Worm (Caenorhabditis elegans) whole organism, late embryonic: ENCODE data around the gene dagl-2.

ENCODE experiments used
- C08G9.2 ChIP-seq: sonication (generic microtip); optimal IDR thresholded peaks from 2 replicates; lab custom pipeline; 2016; ENCODE audit warnings: mild to moderate bottlenecking, missing genetic modification characterization, moderate library complexity, missing compliant biosample characterization
- K09A11.1 ChIP-seq: sonication (generic microtip); optimal IDR thresholded peaks from 2 replicates; lab custom pipeline; 2017; ENCODE audit warnings: antibody characterized with exemption, mild to moderate bottlenecking, missing genetic modification characterization, missing compliant biosample characterization; ENCODE audit not compliant: insufficient read depth
- T23F11.4 ChIP-seq: fragments of 200-800 bp; sonication (Bioruptor generic); optimal IDR thresholded peaks from 2 replicates; lab custom pipeline; 2018; ENCODE audit warnings: mild to moderate bottlenecking, missing genetic modification characterization, missing compliant biosample characterization
- Y22D7AL.16 ChIP-seq: sonication (generic microtip); optimal IDR thresholded peaks from 2 replicates; lab custom pipeline; 2016; ENCODE audit warnings: missing genetic modification characterization, missing compliant biosample characterization
- ama-1 ChIP-seq: fragments of 150-350 bp; optimal IDR thresholded peaks from 2 replicates; lab custom pipeline; 2014
- ceh-14 ChIP-seq: sonication (generic microtip); optimal IDR thresholded peaks from 2 replicates; lab custom pipeline; 2016; ENCODE audit warnings: missing genotype, missing genetic modification characterization, missing compliant biosample characterization
- ceh-18 ChIP-seq: sonication (generic microtip); optimal IDR thresholded peaks from 2 replicates; lab custom pipeline; 2016; ENCODE audit warnings: missing genetic modification characterization, missing compliant biosample characterization
- ceh-2 ChIP-seq: sonication (generic microtip); optimal IDR thresholded peaks from 2 replicates; lab custom pipeline; 2016; ENCODE audit warnings: missing genotype, missing genetic modification characterization, missing compliant biosample characterization
- ceh-22 ChIP-seq: sonication (generic microtip); optimal IDR thresholded peaks from 2 replicates; lab custom pipeline; 2017; ENCODE audit warnings: missing biosample characterization, missing genetic modification characterization
- ceh-24 ChIP-seq: sonication (generic microtip); optimal IDR thresholded peaks from 2 replicates; lab custom pipeline; 2016; ENCODE audit warnings: mild to moderate bottlenecking, missing genetic modification characterization, missing compliant biosample characterization
- ceh-30 ChIP-seq: fragments of 150-350 bp; optimal IDR thresholded peaks from 2 replicates; lab custom pipeline; 2014; ENCODE audit warnings: missing biosample characterization, missing genetic modification characterization
- ceh-34 ChIP-seq: sonication (generic microtip); optimal IDR thresholded peaks from 2 replicates; lab custom pipeline; 2016; ENCODE audit warnings: mild to moderate bottlenecking, missing genetic modification characterization, missing compliant biosample characterization
- ceh-45 ChIP-seq: fragments of 200-800 bp; sonication (Bioruptor generic); IDR thresholded peaks from 2 replicates; pipeline ENCODE4 v1.3.6; 2022; ENCODE audit warnings: missing genetic modification reagents, missing genetic modification characterization, missing compliant biosample characterization
- ceh-48 ChIP-seq: sonication (generic microtip); optimal IDR thresholded peaks from 2 replicates; lab custom pipeline; 2016; ENCODE audit warnings: missing genetic modification characterization, inconsistent platforms, missing compliant biosample characterization
- ceh-6 ChIP-seq: fragments of 200-800 bp; sonication (Bioruptor generic); optimal IDR thresholded peaks from 2 replicates; lab custom pipeline; 2018; ENCODE audit warnings: mild to moderate bottlenecking, missing genetic modification characterization, missing compliant biosample characterization
- ceh-9 ChIP-seq: sonication (generic microtip); optimal IDR thresholded peaks from 2 replicates; lab custom pipeline; 2016; ENCODE audit warnings: mild to moderate bottlenecking, missing genetic modification characterization, inconsistent platforms, missing compliant biosample characterization
- che-1 ChIP-seq: sonication (generic microtip); optimal IDR thresholded peaks from 2 replicates; lab custom pipeline; 2016; ENCODE audit warnings: mild to moderate bottlenecking, missing genetic modification characterization, missing compliant biosample characterization
- elt-2 ChIP-seq: sonication (generic microtip); optimal IDR thresholded peaks from 2 replicates; lab custom pipeline; 2016; ENCODE audit warnings: missing genetic modification reagents, missing genetic modification characterization, missing compliant biosample characterization
- elt-4 ChIP-seq: sonication (generic microtip); optimal IDR thresholded peaks from 2 replicates; lab custom pipeline; 2016; ENCODE audit warnings: missing genetic modification characterization, missing compliant biosample characterization
- ets-4 ChIP-seq: sonication (generic microtip); optimal IDR thresholded peaks from 2 replicates; lab custom pipeline; 2016; ENCODE audit warnings: missing genetic modification characterization, missing compliant biosample characterization
- eyg-1 ChIP-seq: sonication (generic microtip); optimal IDR thresholded peaks from 2 replicates; lab custom pipeline; 2016; ENCODE audit warnings: missing genotype, missing genetic modification characterization, missing compliant biosample characterization
- fax-1 ChIP-seq: sonication (generic microtip); optimal IDR thresholded peaks from 2 replicates; lab custom pipeline; 2016; ENCODE audit warnings: missing genotype, missing genetic modification characterization, missing compliant biosample characterization
- fkh-6 ChIP-seq: sonication (generic microtip); optimal IDR thresholded peaks from 2 replicates; lab custom pipeline; 2016; ENCODE audit warnings: missing genetic modification characterization, missing compliant biosample characterization
- gmeb-2 ChIP-seq: sonication (generic microtip); optimal IDR thresholded peaks from 2 replicates; lab custom pipeline; 2016; ENCODE audit warnings: missing genetic modification characterization, inconsistent platforms, missing compliant biosample characterization
- hlh-30 ChIP-seq: sonication (generic microtip); optimal IDR thresholded peaks from 2 replicates; lab custom pipeline; 2017; ENCODE audit warnings: antibody characterized with exemption, missing genetic modification characterization, missing compliant biosample characterization; ENCODE audit not compliant: insufficient read depth
- madf-2 ChIP-seq: sonication (generic microtip); optimal IDR thresholded peaks from 2 replicates; lab custom pipeline; 2017; ENCODE audit warnings: missing genetic modification characterization, missing compliant biosample characterization
- mec-3 ChIP-seq: sonication (generic microtip); optimal IDR thresholded peaks from 2 replicates; lab custom pipeline; 2016; ENCODE audit warnings: borderline replicate concordance, missing genetic modification characterization, missing compliant biosample characterization
- nfya-1 ChIP-seq: sonication (generic microtip); optimal IDR thresholded peaks from 2 replicates; lab custom pipeline; 2017; ENCODE audit warnings: missing genetic modification characterization, mild to moderate bottlenecking, missing compliant biosample characterization, antibody characterized with exemption, moderate library complexity
- nhr-11 ChIP-seq: fragments of 150-350 bp; optimal IDR thresholded peaks from 2 replicates; lab custom pipeline; 2014; ENCODE audit warnings: missing biosample characterization, missing genetic modification characterization
- npax-4 ChIP-seq: sonication (generic microtip); optimal IDR thresholded peaks from 2 replicates; lab custom pipeline; 2016; ENCODE audit warnings: missing genetic modification characterization, missing compliant biosample characterization
- odd-2 ChIP-seq: sonication (generic microtip); optimal IDR thresholded peaks from 2 replicates; lab custom pipeline; 2017; ENCODE audit warnings: antibody characterized with exemption, mild to moderate bottlenecking, missing genetic modification characterization, missing compliant biosample characterization
- pag-3 ChIP-seq: sonication (generic microtip); optimal IDR thresholded peaks from 2 replicates; lab custom pipeline; 2016; ENCODE audit warnings: missing compliant biosample characterization, missing genetic modification characterization, borderline replicate concordance
- pax-1 ChIP-seq: fragments of 150-350 bp; optimal IDR thresholded peaks from 2 replicates; lab custom pipeline; 2014; ENCODE audit warnings: missing biosample characterization, missing genetic modification characterization
- pha-2 ChIP-seq: sonication (generic microtip); optimal IDR thresholded peaks from 2 replicates; lab custom pipeline; 2017; ENCODE audit warnings: mild to moderate bottlenecking, missing genetic modification characterization, missing compliant biosample characterization
- pqm-1 ChIP-seq: sonication (generic microtip); optimal IDR thresholded peaks from 2 replicates; lab custom pipeline; 2016; ENCODE audit warnings: missing genetic modification characterization, missing compliant biosample characterization
- pros-1 ChIP-seq: fragments of 150-350 bp; optimal IDR thresholded peaks from 2 replicates; lab custom pipeline; 2014; ENCODE audit warnings: missing biosample characterization, missing genetic modification reagents, missing genetic modification characterization
- sdc-2 ChIP-seq: sonication (generic microtip); optimal IDR thresholded peaks from 2 replicates; lab custom pipeline; 2016; ENCODE audit warnings: missing genotype, missing genetic modification characterization, missing compliant biosample characterization
- syd-9 ChIP-seq: sonication (generic microtip); optimal IDR thresholded peaks from 2 replicates; lab custom pipeline; 2016; ENCODE audit warnings: mild to moderate bottlenecking, missing genetic modification characterization, moderate library complexity, missing compliant biosample characterization
- tbx-2 ChIP-seq: sonication (generic microtip); optimal IDR thresholded peaks from 2 replicates; lab custom pipeline; 2016; ENCODE audit warnings: missing genetic modification characterization, missing compliant biosample characterization
- tbx-7 ChIP-seq: sonication (generic microtip); optimal IDR thresholded peaks from 2 replicates; lab custom pipeline; 2016; ENCODE audit warnings: missing genotype, missing genetic modification characterization, missing compliant biosample characterization
- ttx-3 ChIP-seq: sonication (generic microtip); optimal IDR thresholded peaks from 2 replicates; lab custom pipeline; 2016; ENCODE audit warnings: missing genetic modification reagents, missing genetic modification characterization, missing compliant biosample characterization
- unc-3 ChIP-seq, 2 experiments: fragments of 200-800 bp in 1 of 2; sonication (Bioruptor generic) in 1 of 2; sonication (generic microtip) in 1 of 2; conservative IDR thresholded peaks in 1 of 2; optimal IDR thresholded peaks in 1 of 2; 2 replicates each; pipeline versions ENCODE4 v1.3.6 to Lab custom; 2016 to 2022; ENCODE audit warnings: missing compliant biosample characterization in 2 of 2, missing genetic modification characterization in 2 of 2, missing genetic modification reagents in 1 of 2
- unc-42 ChIP-seq: sonication (generic microtip); optimal IDR thresholded peaks from 2 replicates; lab custom pipeline; 2016; ENCODE audit warnings: missing genotype, missing genetic modification characterization, missing compliant biosample characterization
- unc-55 ChIP-seq: sonication (generic microtip); optimal IDR thresholded peaks from 2 replicates; lab custom pipeline; 2017; ENCODE audit warnings: missing biosample characterization, missing genetic modification reagents, missing genetic modification characterization
- unc-86 ChIP-seq: sonication (generic microtip); optimal IDR thresholded peaks from 2 replicates; lab custom pipeline; 2016; ENCODE audit warnings: missing genetic modification characterization, missing compliant biosample characterization
- zip-5 ChIP-seq: sonication (generic microtip); optimal IDR thresholded peaks from 2 replicates; lab custom pipeline; 2016; ENCODE audit warnings: missing genetic modification characterization, missing compliant biosample characterization

dagl-2 gene

ce11 chrIII:794984-795596, 12.0 kb upstream of the dagl-2 start, which contains the start of gene trpp-11:
TSS of gene trpp-11 (plus strand) at chrIII:795136.
- TF ChIP-seq pag-3 (tag; lab: Kevin White, UChicago) (no peak), unc-3 (GFP tag; conservative IDR thresholded peaks at IDR 0.05; lab: Robert Waterston, UW) (no peak), unc-3 (tag; optimal IDR thresholded peaks at IDR 0.05; lab: Kevin White, UChicago) (no peak), ceh-14 (tag; lab: Kevin White, UChicago) (no peak), eyg-1 (tag; lab: Kevin White, UChicago) (no peak), ceh-24 (tag; lab: Kevin White, UChicago) (no peak), fax-1 (no peak), C08G9.2 (tag; lab: Kevin White, UChicago) (no peak), ceh-30 (no peak), pros-1 (no peak), ets-4 (tag; lab: Kevin White, UChicago) (no peak), elt-4 (tag; lab: Kevin White, UChicago) (no peak), madf-2 (tag; lab: Kevin White, UChicago) (no peak), sdc-2 (no peak), odd-2 (tag; lab: Kevin White, UChicago) (no peak), ceh-34 (tag; lab: Kevin White, UChicago) (no peak)

DNA sequence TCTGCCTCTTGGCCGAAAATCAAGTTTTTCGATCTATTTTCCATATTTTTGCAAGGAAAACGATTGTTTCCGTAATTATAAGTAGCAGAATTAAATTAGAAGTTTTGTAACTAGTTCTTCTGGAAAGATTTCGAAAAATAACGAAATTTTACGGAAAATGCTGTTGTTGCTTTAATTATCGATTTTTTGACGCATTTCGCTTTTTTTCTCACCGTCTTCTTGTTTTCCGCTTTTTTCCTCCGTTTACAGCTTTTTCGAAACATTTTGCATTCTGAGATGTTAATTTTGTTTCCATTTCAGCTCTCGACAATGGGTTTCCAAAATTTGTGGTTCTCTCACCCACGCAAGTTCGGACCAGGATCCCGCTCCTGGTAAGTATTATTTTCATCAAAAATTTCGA, 10.9 kb upstream of the dagl-2 start, which contains the start of gene rps-29:
TSS of gene rps-29 (plus strand) at position 301 of the 400 bp plus-strand sequence.
- TF ChIP-seq hlh-30 (tag; lab: Kevin White, UChicago) (no peak), ceh-48 (tag; lab: Kevin White, UChicago) (peak; percentile 30), nhr-11 (tag; lab: Kevin White, UChicago) (no peak)

DNA sequence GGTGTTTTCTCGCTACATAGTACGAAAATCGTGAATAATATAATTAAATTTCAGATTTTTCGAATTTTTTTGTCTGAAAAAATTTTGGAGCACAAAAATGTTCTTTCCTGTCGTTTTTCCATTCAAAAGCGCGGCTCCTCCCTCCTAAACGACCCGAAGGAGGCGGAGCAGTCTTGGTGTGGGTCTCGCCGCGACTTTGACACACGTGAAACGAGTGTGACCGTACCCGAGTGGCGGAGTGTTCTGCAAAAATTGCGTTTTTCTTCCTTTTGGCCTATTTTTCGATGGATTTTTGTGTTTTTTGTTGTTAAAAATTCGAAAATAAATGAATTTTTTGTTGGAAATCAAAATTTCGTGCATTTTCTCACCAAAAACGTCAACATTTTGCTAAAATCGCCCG, 10.5 kb upstream of the dagl-2 start, which contains the start of gene snt-2:
TSS of gene snt-2 (minus strand) at position 139 of the 400 bp plus-strand sequence.
- TF ChIP-seq ceh-22 (tag; lab: Kevin White, UChicago) (no peak), tbx-7 (tag; lab: Kevin White, UChicago) (no peak), pax-1 (peak; percentile 19), ceh-6 (GFP tag; lab: Kevin White, UChicago) (no peak), gmeb-2 (tag; lab: Kevin White, UChicago) (no peak), che-1 (tag; lab: Kevin White, UChicago) (no peak), ama-1 (lab: Kevin White, UChicago) (no peak), fax-1 (no peak), npax-4 (tag; lab: Kevin White, UChicago) (no peak), mec-3 (tag; lab: Kevin White, UChicago) (no peak), fkh-6 (tag; lab: Kevin White, UChicago) (no peak), nfya-1 (tag; lab: Kevin White, UChicago) (peak; percentile 87), ceh-2 (tag; lab: Kevin White, UChicago) (peak; percentile 17), K09A11.1 (tag; lab: Kevin White, UChicago) (no peak), elt-2 (tag; lab: Kevin White, UChicago) (peak; percentile 38), T23F11.4 (GFP tag; lab: Kevin White, UChicago) (no peak), ttx-3 (tag; lab: Kevin White, UChicago) (no peak), unc-3 (GFP tag; conservative IDR thresholded peaks at IDR 0.05; lab: Robert Waterston, UW) (no peak), unc-3 (tag; optimal IDR thresholded peaks at IDR 0.05; lab: Kevin White, UChicago) (no peak), ceh-18 (tag; lab: Kevin White, UChicago) (peak; percentile 17), unc-42 (tag; lab: Kevin White, UChicago) (peak; percentile 31), ceh-45 (no peak), tbx-2 (tag; lab: Kevin White, UChicago) (peak; percentile 16), ceh-30 (no peak), odd-2 (tag; lab: Kevin White, UChicago) (no peak), ceh-14 (tag; lab: Kevin White, UChicago) (no peak), ceh-9 (no peak), hlh-30 (tag; lab: Kevin White, UChicago) (peak; percentile 65), ceh-34 (tag; lab: Kevin White, UChicago) (no peak), ceh-48 (tag; lab: Kevin White, UChicago) (no peak), Y22D7AL.16 (tag; lab: Kevin White, UChicago) (no peak), pqm-1 (tag; lab: Kevin White, UChicago) (no peak), sdc-2 (no peak), syd-9 (tag; lab: Kevin White, UChicago) (no peak), unc-55 (GFP tag; lab: Kevin White, UChicago) (no peak), pha-2 (tag; lab: Kevin White, UChicago) (no peak), unc-86 (tag; lab: Kevin White, UChicago) (no peak), pros-1 (peak; percentile 8), zip-5 (no peak)
